Fruit fly (Drosophila melanogaster) whole organism, adult: ENCODE data around the gene CG4968.

Experiments
- CG11617 ChIP-seq: fragments of 200-800 bp; sonication (Bioruptor generic); optimal IDR thresholded peaks from 2 replicates; lab custom pipeline; 2017; ENCODE audit warnings: mild to moderate bottlenecking, missing biosample characterization, missing genetic modification reagents, missing genetic modification characterization
- CG14711 ChIP-seq: fragments of 200-800 bp; sonication (Bioruptor generic); optimal IDR thresholded peaks from 2 replicates; lab custom pipeline; 2018; ENCODE audit warnings: missing biosample characterization, mild to moderate bottlenecking, missing genetic modification characterization, moderate library complexity
- CG1620 ChIP-seq: fragments of 200-800 bp; sonication (Bioruptor generic); optimal IDR thresholded peaks from 2 replicates; lab custom pipeline; 2016; ENCODE audit warnings: missing biosample characterization, missing genetic modification characterization
- CG33017 ChIP-seq: fragments of 200-800 bp; sonication (Bioruptor generic); optimal IDR thresholded peaks from 2 replicates; lab custom pipeline; 2018; ENCODE audit warnings: missing biosample characterization, mild to moderate bottlenecking, missing genetic modification characterization, moderate library complexity
- CG7045 ChIP-seq: fragments of 200-800 bp; sonication (Bioruptor generic); optimal IDR thresholded peaks from 2 replicates; lab custom pipeline; 2017; ENCODE audit warnings: missing biosample characterization, mild to moderate bottlenecking, missing genetic modification characterization
- CG7101 ChIP-seq: fragments of 200-800 bp; sonication (Bioruptor generic); optimal IDR thresholded peaks from 2 replicates; lab custom pipeline; 2018; ENCODE audit warnings: missing biosample characterization, mild to moderate bottlenecking, missing genetic modification characterization, moderate library complexity
- Clk ChIP-seq: fragments of 200-800 bp; sonication (Bioruptor generic); optimal IDR thresholded peaks from 2 replicates; lab custom pipeline; 2017; ENCODE audit warnings: missing biosample characterization, missing genetic modification characterization
- Crg-1 ChIP-seq: fragments of 200-800 bp; sonication (Bioruptor generic); optimal IDR thresholded peaks from 2 replicates; lab custom pipeline; 2016; ENCODE audit warnings: missing biosample characterization, missing genetic modification characterization
- Hr96 ChIP-seq: fragments of 200-800 bp; sonication (Bioruptor generic); optimal IDR thresholded peaks from 2 replicates; lab custom pipeline; 2016; ENCODE audit warnings: missing biosample characterization, missing genetic modification characterization
- cnc ChIP-seq, 2 experiments: fragments of >200 bp; optimal IDR thresholded peaks; 2 replicates each; lab custom pipeline; 2017
- kay ChIP-seq: fragments of 200-800 bp; sonication (Bioruptor generic); peaks from one replicate; lab custom pipeline; 2016; ENCODE audit warnings: missing biosample characterization, missing genetic modification characterization, borderline replicate concordance
- pad ChIP-seq: fragments of 200-800 bp; sonication (Bioruptor generic); optimal IDR thresholded peaks from 3 replicates; lab custom pipeline; 2017; ENCODE audit warnings: missing biosample characterization, missing genetic modification characterization, mild to moderate bottlenecking, moderate library complexity, missing genetic modification reagents
- tj ChIP-seq: fragments of 200-800 bp; sonication (Bioruptor generic); optimal IDR thresholded peaks from 3 replicates; lab custom pipeline; 2017; ENCODE audit warnings: missing biosample characterization, mild to moderate bottlenecking, missing genetic modification characterization, moderate library complexity
- toe ChIP-seq: fragments of 200-800 bp; sonication (Bioruptor generic); optimal IDR thresholded peaks from 2 replicates; lab custom pipeline; 2016; ENCODE audit warnings: missing biosample characterization, missing genetic modification characterization

DNA sequence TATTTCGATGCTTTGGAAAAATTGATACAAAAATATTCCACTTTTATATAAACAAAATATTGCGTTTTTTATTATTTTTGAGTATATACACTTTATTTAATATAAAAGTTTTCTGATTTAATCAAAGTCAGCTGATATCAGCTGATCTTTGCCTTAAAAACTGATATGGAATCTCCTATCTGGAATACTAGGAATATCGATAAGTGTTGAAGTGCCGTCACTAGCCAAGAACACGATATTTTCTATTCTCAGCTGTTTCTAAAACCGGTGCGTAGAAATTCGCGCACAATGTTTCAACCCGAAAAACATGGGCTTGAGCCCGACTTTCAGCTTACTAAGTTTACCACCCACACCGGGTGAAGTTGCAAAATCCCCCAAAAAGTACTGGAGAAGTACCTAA is 35.7 kb downstream of the CG4968 start, which contains the start of gene Sps2:
- TF ChIP-seq toe (GFP tag; lab: Kevin White, UChicago) (no peak), CG7101 (tag; lab: Kevin White, UChicago) (peak; percentile 15), CG33017 (tag; lab: Kevin White, UChicago) (no peak), cnc (optimal IDR thresholded peaks at IDR 0.05; lab: Kevin White, UChicago) (no peak), Clk (GFP tag; lab: Kevin White, UChicago) (no peak), kay (GFP tag; lab: Kevin White, UChicago) (no peak), Crg-1 (GFP tag; lab: Kevin White, UChicago) (no peak), CG11617 (GFP tag; lab: Kevin White, UChicago) (peak; percentile 19), Hr96 (GFP tag; lab: Kevin White, UChicago) (no peak), tj (GFP tag; lab: Kevin White, UChicago) (peak; percentile 25), CG1620 (GFP tag; lab: Kevin White, UChicago) (no peak), CG7045 (GFP tag; lab: Kevin White, UChicago) (no peak), pad (GFP tag; lab: Kevin White, UChicago) (no peak), CG14711 (tag; lab: Kevin White, UChicago) (peak; percentile 12)
